Worm (Caenorhabditis elegans) whole organism, midembryonic: ENCODE results near the gene T11F9.10.

ENCODE experiments used
- T22C8.4 ChIP-seq: fragments of 200-800 bp; sonication (Bioruptor generic); IDR thresholded peaks from 2 replicates; pipeline ENCODE4 v1.3.6; 2022; ENCODE audit warnings: missing genetic modification characterization, missing compliant biosample characterization
- cog-1 ChIP-seq: sonication (generic microtip); optimal IDR thresholded peaks from 2 replicates; lab custom pipeline; 2016; ENCODE audit warnings: missing genetic modification characterization, missing compliant biosample characterization
- flt-1 ChIP-seq: fragments of 200-800 bp; sonication (Bioruptor generic); IDR thresholded peaks from 2 replicates; pipeline ENCODE4 v1.3.6; 2022; ENCODE audit warnings: missing genetic modification characterization, missing compliant biosample characterization
- klf-2 ChIP-seq: fragments of 200-800 bp; sonication (Bioruptor generic); conservative IDR thresholded peaks from 2 replicates; pipeline ENCODE4 v1.3.6; 2022; ENCODE audit warnings: missing genetic modification reagents, missing genetic modification characterization, missing compliant biosample characterization
- med-1 ChIP-seq: sonication (generic microtip); optimal IDR thresholded peaks from 2 replicates; lab custom pipeline; 2017; ENCODE audit warnings: missing genetic modification characterization, mild to moderate bottlenecking, missing compliant biosample characterization, antibody characterized with exemption, missing genetic modification reagents; ENCODE audit not compliant: insufficient read depth
- ref-1 ChIP-seq: fragments of 200-800 bp; sonication (Bioruptor generic); conservative IDR thresholded peaks from 2 replicates; pipeline ENCODE4 v1.3.6; 2022; ENCODE audit warnings: missing genetic modification reagents, missing genetic modification characterization, missing compliant biosample characterization
- tab-1 ChIP-seq: fragments of 200-800 bp; sonication (Bioruptor generic); IDR thresholded peaks from 2 replicates; pipeline ENCODE4 v1.3.6; 2022; ENCODE audit warnings: missing genetic modification characterization, missing compliant biosample characterization
- ztf-23 ChIP-seq: fragments of 200-800 bp; sonication (Bioruptor generic); IDR thresholded peaks from 2 replicates; pipeline ENCODE4 v1.3.6; 2022; ENCODE audit warnings: missing genetic modification reagents, missing genetic modification characterization, missing compliant biosample characterization
- ztf-29 ChIP-seq: fragments of 200-800 bp; sonication (Bioruptor generic); IDR thresholded peaks from 2 replicates; pipeline ENCODE4 v1.3.6; 2022; ENCODE audit warnings: missing genetic modification reagents, missing genetic modification characterization, missing compliant biosample characterization

T11F9.10 gene

ce11 chrV:11485558-11485957 lies 1.2 kb upstream of the T11F9.10 start, which contains the start of gene srh-1:
TSS of gene srh-1 (plus strand) at chrV:11485858.
- TF ChIP-seq klf-2 (GFP tag; lab: Robert Waterston, UW) (no peak), tab-1 (GFP tag; lab: Robert Waterston, UW) (no peak), flt-1 (GFP tag; lab: Robert Waterston, UW) (no peak), ztf-29 (GFP tag; lab: Robert Waterston, UW) (no peak), ref-1 (GFP tag; lab: Robert Waterston, UW) (no peak), cog-1 (tag; lab: Kevin White, UChicago) (no peak), ztf-23 (GFP tag; lab: Robert Waterston, UW) (no peak), T22C8.4 (no peak), med-1 (GFP tag; lab: Kevin White, UChicago) (no peak)

ce11 chrV:11488288-11488687 lies 1.5 kb downstream of the T11F9.10 start:
- TF ChIP-seq klf-2 (GFP tag; lab: Robert Waterston, UW) (no peak), ztf-29 (GFP tag; lab: Robert Waterston, UW) (no peak), med-1 (GFP tag; lab: Kevin White, UChicago) (no peak), ref-1 (GFP tag; lab: Robert Waterston, UW) (no peak), T22C8.4 (no peak), flt-1 (GFP tag; lab: Robert Waterston, UW) (no peak), tab-1 (GFP tag; lab: Robert Waterston, UW) (no peak)

- TF ChIP-seq T22C8.4 (no peak), med-1 (GFP tag; lab: Kevin White, UChicago) (no peak), flt-1 (GFP tag; lab: Robert Waterston, UW) (no peak), cog-1 (tag; lab: Kevin White, UChicago) (no peak), ztf-23 (GFP tag; lab: Robert Waterston, UW) (no peak), ztf-29 (GFP tag; lab: Robert Waterston, UW) (no peak), klf-2 (GFP tag; lab: Robert Waterston, UW) (no peak), ref-1 (GFP tag; lab: Robert Waterston, UW) (no peak)
Measured at ce11 chrV:11490382-11490781, 3.6 kb downstream of the T11F9.10 start, which contains the start of gene dhs-19. TSS of gene dhs-19 (minus strand) at chrV:11490482.

DNA sequence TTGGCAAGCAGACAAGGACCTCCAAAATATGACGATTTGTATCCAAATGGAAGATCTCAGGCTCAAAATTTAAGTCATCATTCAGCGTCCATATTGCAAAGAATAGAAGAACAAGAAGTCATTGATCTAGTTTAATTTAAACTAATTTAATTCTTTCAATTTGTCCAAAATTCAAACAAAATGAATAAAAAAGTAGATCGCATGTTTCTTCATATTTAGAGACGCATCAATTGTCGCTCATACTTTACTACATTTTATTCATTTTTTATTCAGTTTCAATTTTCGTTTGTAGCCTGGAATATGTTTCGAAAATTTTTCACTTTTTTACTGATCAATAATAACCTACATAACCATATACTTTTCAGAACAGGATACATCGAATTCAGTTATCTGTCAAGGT lies 5.7 kb downstream of the T11F9.10 start, which contains the start of gene T11F9.21:
Gene T11F9.21, plus strand, starts transcription at position 301 of the 400 bp plus-strand sequence.
- TF ChIP-seq med-1 (GFP tag; lab: Kevin White, UChicago) (no peak), ztf-29 (GFP tag; lab: Robert Waterston, UW) (no peak), tab-1 (GFP tag; lab: Robert Waterston, UW) (no peak), klf-2 (GFP tag; lab: Robert Waterston, UW) (no peak), ref-1 (GFP tag; lab: Robert Waterston, UW) (no peak), T22C8.4 (no peak), cog-1 (tag; lab: Kevin White, UChicago) (no peak), ztf-23 (GFP tag; lab: Robert Waterston, UW) (no peak), flt-1 (GFP tag; lab: Robert Waterston, UW) (no peak)

DNA sequence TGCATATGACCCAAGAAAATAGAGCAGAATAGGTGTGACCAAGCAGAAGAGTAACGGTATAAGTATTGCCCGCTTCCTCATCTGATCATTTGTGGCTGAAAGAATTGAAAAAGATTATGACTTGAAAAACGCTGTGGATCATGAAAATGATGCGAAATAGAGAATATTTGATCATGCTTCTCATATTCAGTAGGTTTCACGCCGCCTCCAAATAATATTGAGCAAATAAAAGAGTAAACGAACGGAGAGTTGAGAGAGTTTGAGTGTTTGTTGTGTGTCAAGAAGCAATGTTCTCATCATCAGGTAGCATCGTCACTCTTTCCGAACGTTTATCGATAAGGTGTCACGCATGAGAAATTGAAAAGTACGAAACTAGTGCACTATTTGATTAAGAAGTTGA lies 9.5 kb downstream of the T11F9.10 start, which contains the start of gene htrl-1:
Gene htrl-1, minus strand, starts transcription at position 101 of the 400 bp plus-strand sequence.
- no peak for TF ChIP-seq ztf-29 (GFP tag; lab: Robert Waterston, UW)
- TF ChIP-seq flt-1 (GFP tag; lab: Robert Waterston, UW) = no peak
- no peak for TF ChIP-seq ztf-23 (GFP tag; lab: Robert Waterston, UW)
- TF ChIP-seq T22C8.4 = no peak
- TF ChIP-seq tab-1 (GFP tag; lab: Robert Waterston, UW) = no peak
- TF ChIP-seq klf-2 (GFP tag; lab: Robert Waterston, UW) = no peak
- no peak for TF ChIP-seq cog-1 (tag; lab: Kevin White, UChicago)

DNA sequence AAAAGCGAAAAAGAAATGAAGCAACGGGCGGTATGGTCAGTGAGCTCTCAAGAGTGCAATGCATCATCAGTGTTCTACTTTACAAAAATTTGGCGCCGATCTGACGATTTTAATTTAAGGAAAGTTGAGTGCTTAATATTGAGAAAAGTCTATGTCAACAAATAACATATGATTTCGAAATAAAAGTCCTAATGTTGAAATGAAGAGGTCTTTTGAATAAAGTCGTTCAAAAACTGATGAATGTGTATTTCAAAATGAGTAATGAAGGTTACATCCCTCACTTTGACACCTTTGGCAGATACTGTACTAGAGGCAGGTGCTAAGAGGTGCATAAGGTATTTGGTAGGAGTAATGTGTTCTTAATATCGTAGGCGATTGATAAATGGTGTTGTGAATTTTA lies 10.7 kb downstream of the T11F9.10 start:
- no peak for TF ChIP-seq ztf-29 (GFP tag; lab: Robert Waterston, UW)
- TF ChIP-seq T22C8.4 = no peak
- TF ChIP-seq med-1 (GFP tag; lab: Kevin White, UChicago) = no peak
- no peak for TF ChIP-seq cog-1 (tag; lab: Kevin White, UChicago)
- no peak for TF ChIP-seq ref-1 (GFP tag; lab: Robert Waterston, UW)
- TF ChIP-seq flt-1 (GFP tag; lab: Robert Waterston, UW) = no peak
- TF ChIP-seq ztf-23 (GFP tag; lab: Robert Waterston, UW) = no peak
- no peak for TF ChIP-seq tab-1 (GFP tag; lab: Robert Waterston, UW)
- no peak for TF ChIP-seq klf-2 (GFP tag; lab: Robert Waterston, UW)

ce11 chrV:11499786-11500185 lies 13.0 kb downstream of the T11F9.10 start:
- no peak for TF ChIP-seq cog-1 (tag; lab: Kevin White, UChicago)
- no peak for TF ChIP-seq flt-1 (GFP tag; lab: Robert Waterston, UW)
- no peak for TF ChIP-seq tab-1 (GFP tag; lab: Robert Waterston, UW)
- no peak for TF ChIP-seq ztf-23 (GFP tag; lab: Robert Waterston, UW)
- no peak for TF ChIP-seq ztf-29 (GFP tag; lab: Robert Waterston, UW)
- no peak for TF ChIP-seq klf-2 (GFP tag; lab: Robert Waterston, UW)
- no peak for TF ChIP-seq T22C8.4
- no peak for TF ChIP-seq ref-1 (GFP tag; lab: Robert Waterston, UW)
- TF ChIP-seq med-1 (GFP tag; lab: Kevin White, UChicago) = no peak

- TF ChIP-seq ztf-23 (GFP tag; lab: Robert Waterston, UW) (no peak), tab-1 (GFP tag; lab: Robert Waterston, UW) (no peak), ref-1 (GFP tag; lab: Robert Waterston, UW) (no peak), med-1 (GFP tag; lab: Kevin White, UChicago) (no peak), klf-2 (GFP tag; lab: Robert Waterston, UW) (no peak), T22C8.4 (no peak), flt-1 (GFP tag; lab: Robert Waterston, UW) (no peak), ztf-29 (GFP tag; lab: Robert Waterston, UW) (no peak), cog-1 (tag; lab: Kevin White, UChicago) (no peak)
Measured at ce11 chrV:11500980-11501379, 14.2 kb downstream of the T11F9.10 start.
